Worm (Caenorhabditis elegans): ENCODE measurements around the gene srh-72.
"Not testable (repeated sequence)": the region's sequence is repeated elsewhere in the genome, so short reads cannot be mapped to it uniquely, and the experiment has no call there.

srh-72 gene

DNA sequence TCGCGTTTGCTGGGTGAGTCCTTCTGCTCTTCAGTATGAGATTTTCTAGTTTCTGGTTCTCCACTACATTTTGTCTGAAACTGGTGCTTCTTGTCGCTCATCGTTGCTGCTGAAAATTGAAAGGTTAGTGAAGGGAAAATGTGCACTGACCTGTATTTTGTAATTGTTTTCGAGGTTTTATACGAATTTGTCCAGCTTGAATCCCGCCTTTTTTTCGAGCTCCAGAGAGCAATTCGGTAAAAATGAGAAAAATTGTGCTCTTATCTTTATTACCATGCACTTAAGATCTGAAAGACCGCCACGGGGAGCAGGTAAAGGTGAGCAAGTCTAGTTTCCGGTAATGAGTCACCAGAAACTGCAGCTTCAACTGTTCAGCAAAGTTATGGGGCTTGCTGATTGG, 12.6 kb downstream of the srh-72 start, which contains the start of gene C08E3.15:
C08E3.15 (minus strand) TSS at position 101 of the 400 bp plus-strand sequence.
- not testable (repeated sequence) for TF ChIP-seq B0336.3 (GFP tag; IDR thresholded peaks at IDR 0.05); attf-3 (GFP tag; conservative IDR thresholded peaks at IDR 0.05); egrh-3 (GFP tag; IDR thresholded peaks at IDR 0.05)

ce11 chrII:1625666-1626065, 14.7 kb downstream of the srh-72 start, which contains the start of gene C08E3.14:
Gene C08E3.14 (plus strand): TSS chrII:1625966.
- TF ChIP-seq nhr-179 (tag; optimal IDR thresholded peaks at IDR 0.05) = no peak
- TF ChIP-seq let-607 (tag; optimal IDR thresholded peaks at IDR 0.05) = no peak
- TF ChIP-seq F22D6.2 (tag; optimal IDR thresholded peaks at IDR 0.05) = no peak
- TF ChIP-seq madf-8 (GFP tag; conservative IDR thresholded peaks at IDR 0.05) = no peak
- TF ChIP-seq Y53F4B.3 (GFP tag; IDR thresholded peaks at IDR 0.05) = no peak
- no peak for TF ChIP-seq lag-1 (GFP tag; IDR thresholded peaks at IDR 0.05)
- TF ChIP-seq nhr-80 (tag; optimal IDR thresholded peaks at IDR 0.05) = no peak
- no peak for TF ChIP-seq hrde-1 (tag; optimal IDR thresholded peaks at IDR 0.05; ENCODE audit: borderline replicate concordance)
- no peak for TF ChIP-seq C17E4.6 (GFP tag; IDR thresholded peaks at IDR 0.05)

DNA sequence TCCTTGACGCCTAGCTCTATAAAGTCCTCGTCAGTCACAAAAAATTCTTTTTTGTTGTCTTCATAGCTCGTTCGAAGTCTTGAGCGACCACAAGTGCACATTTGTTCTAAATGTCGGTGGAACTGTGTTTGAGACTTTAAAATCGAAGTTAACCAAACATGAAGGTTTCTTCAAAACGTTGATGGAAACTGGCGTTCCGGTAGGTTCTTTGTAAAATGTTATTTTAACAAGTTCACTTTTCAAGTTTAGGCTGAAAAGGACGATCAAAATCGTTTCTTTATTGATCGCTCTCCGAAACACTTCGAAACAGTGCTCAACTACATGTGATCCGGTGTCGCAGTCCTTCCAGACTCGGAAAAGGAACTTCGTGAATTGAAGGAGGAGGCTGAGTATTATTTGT, 15.8 kb downstream of the srh-72 start, which contains the start of gene fbxa-160:
fbxa-160 (minus strand) TSS at position 101 of the 400 bp plus-strand sequence.
- TF ChIP-seq cebp-2 (GFP tag; IDR thresholded peaks at IDR 0.05) = no peak
- no peak for TF ChIP-seq egl-18 (GFP tag; IDR thresholded peaks at IDR 0.05)
- TF ChIP-seq mes-4 (tag; optimal IDR thresholded peaks at IDR 0.05) = no peak
- TF ChIP-seq snpc-1.3 (tag; optimal IDR thresholded peaks at IDR 0.05; ENCODE audit: insufficient read depth) = no peak
- TF ChIP-seq nfya-1 (tag; optimal IDR thresholded peaks at IDR 0.05; ENCODE audit: borderline replicate concordance, insufficient read depth) = no peak
- TF ChIP-seq ztf-18 (tag; optimal IDR thresholded peaks at IDR 0.05) = no peak

- TF ChIP-seq K12H6.12 (tag; optimal IDR thresholded peaks at IDR 0.05) = no peak
- no peak for TF ChIP-seq B0035.1 (tag; optimal IDR thresholded peaks at IDR 0.05)
- peak; percentile 5 for TF ChIP-seq nhr-80 (tag; optimal IDR thresholded peaks at IDR 0.05)
Observed at ce11 chrII:1621795-1622194, 18.6 kb downstream of the srh-72 start.

- TF ChIP-seq ama-1 (optimal IDR thresholded peaks at IDR 0.05) (no peak), ama-1 (GFP tag; optimal IDR thresholded peaks at IDR 0.05) (no peak), cebp-2 (GFP tag; IDR thresholded peaks at IDR 0.05) (no peak), hlh-26 (GFP tag; conservative IDR thresholded peaks at IDR 0.05) (no peak), F22D6.2 (tag; optimal IDR thresholded peaks at IDR 0.05) (no peak), mxl-1 (tag; optimal IDR thresholded peaks at IDR 0.05) (no peak), ceh-91 (GFP tag; IDR thresholded peaks at IDR 0.05) (no peak), T26A5.8 (tag; optimal IDR thresholded peaks at IDR 0.05) (no peak), somi-1 (GFP tag; optimal IDR thresholded peaks at IDR 0.05) (no peak), unc-130 (GFP tag; optimal IDR thresholded peaks at IDR 0.05) (no peak), ztf-25 (GFP tag; IDR thresholded peaks at IDR 0.05) (no peak), ceh-58 (GFP tag; IDR thresholded peaks at IDR 0.05) (no peak), sptf-2 (GFP tag; optimal IDR thresholded peaks at IDR 0.05) (no peak), unc-62 (GFP tag; optimal IDR thresholded peaks at IDR 0.05) (no peak), ceh-100 (GFP tag; IDR thresholded peaks at IDR 0.05) (no peak), snpc-1.1 (tag; optimal IDR thresholded peaks at IDR 0.05; ENCODE audit: insufficient read depth) (no peak), T07F8.4 (tag; optimal IDR thresholded peaks at IDR 0.05) (no peak), nhr-80 (tag; optimal IDR thresholded peaks at IDR 0.05) (no peak), ztf-22 (GFP tag; optimal IDR thresholded peaks at IDR 0.05) (no peak), F55B11.4 (tag; optimal IDR thresholded peaks at IDR 0.05; ENCODE audit: borderline replicate concordance, insufficient read depth) (no peak)
Observed at ce11 chrII:1621180-1621579, 19.2 kb downstream of the srh-72 start, which contains the start of gene fbxa-158. Gene fbxa-158 (minus strand): TSS chrII:1621280.

All from whole organism, young adult.